Worm (Caenorhabditis elegans) whole organism, midembryonic: ENCODE measurements around the gene gcy-15.
"Not testable (repeated sequence)": the region's sequence is repeated elsewhere in the genome, so short reads cannot be mapped to it uniquely, and the experiment has no call there.

Experiments used
- T22C8.4 ChIP-seq: fragments of 200-800 bp; sonication (Bioruptor generic); IDR thresholded peaks from 2 replicates; pipeline ENCODE4 v1.3.6; 2022; ENCODE audit warnings: missing genetic modification characterization, missing compliant biosample characterization
- cog-1 ChIP-seq: sonication (generic microtip); optimal IDR thresholded peaks from 2 replicates; lab custom pipeline; 2016; ENCODE audit warnings: missing genetic modification characterization, missing compliant biosample characterization
- flt-1 ChIP-seq: fragments of 200-800 bp; sonication (Bioruptor generic); IDR thresholded peaks from 2 replicates; pipeline ENCODE4 v1.3.6; 2022; ENCODE audit warnings: missing genetic modification characterization, missing compliant biosample characterization
- klf-2 ChIP-seq: fragments of 200-800 bp; sonication (Bioruptor generic); conservative IDR thresholded peaks from 2 replicates; pipeline ENCODE4 v1.3.6; 2022; ENCODE audit warnings: missing genetic modification reagents, missing genetic modification characterization, missing compliant biosample characterization
- med-1 ChIP-seq: sonication (generic microtip); optimal IDR thresholded peaks from 2 replicates; lab custom pipeline; 2017; ENCODE audit warnings: missing genetic modification characterization, mild to moderate bottlenecking, missing compliant biosample characterization, antibody characterized with exemption, missing genetic modification reagents; ENCODE audit not compliant: insufficient read depth
- ref-1 ChIP-seq: fragments of 200-800 bp; sonication (Bioruptor generic); conservative IDR thresholded peaks from 2 replicates; pipeline ENCODE4 v1.3.6; 2022; ENCODE audit warnings: missing genetic modification reagents, missing genetic modification characterization, missing compliant biosample characterization
- tab-1 ChIP-seq: fragments of 200-800 bp; sonication (Bioruptor generic); IDR thresholded peaks from 2 replicates; pipeline ENCODE4 v1.3.6; 2022; ENCODE audit warnings: missing genetic modification characterization, missing compliant biosample characterization
- ztf-23 ChIP-seq: fragments of 200-800 bp; sonication (Bioruptor generic); IDR thresholded peaks from 2 replicates; pipeline ENCODE4 v1.3.6; 2022; ENCODE audit warnings: missing genetic modification reagents, missing genetic modification characterization, missing compliant biosample characterization
- ztf-29 ChIP-seq: fragments of 200-800 bp; sonication (Bioruptor generic); IDR thresholded peaks from 2 replicates; pipeline ENCODE4 v1.3.6; 2022; ENCODE audit warnings: missing genetic modification reagents, missing genetic modification characterization, missing compliant biosample characterization

The gcy-15 gene

ce11 chrII:3224631-3225030 lies 27.8 kb upstream of the gcy-15 start, which contains the start of gene ZC239.15:
Gene ZC239.15, minus strand, starts transcription at chrII:3224731.
- TF ChIP-seq med-1 (GFP tag; lab: Kevin White, UChicago) (no peak), flt-1 (no peak), ztf-23 (no peak), tab-1 (no peak), klf-2 (GFP tag; lab: Robert Waterston, UW) (no peak), ztf-29 (GFP tag; lab: Robert Waterston, UW) (no peak), cog-1 (tag; lab: Kevin White, UChicago) (no peak), T22C8.4 (GFP tag; lab: Robert Waterston, UW) (no peak), ref-1 (GFP tag; lab: Robert Waterston, UW) (no peak)

- TF ChIP-seq klf-2 (GFP tag; lab: Robert Waterston, UW), result no peak
Observed at ce11 chrII:3222686-3223085, 25.8 kb upstream of the gcy-15 start, which contains the start of gene ZC239.13. Gene ZC239.13, minus strand, starts transcription at chrII:3222839.

- TF ChIP-seq ztf-29 (GFP tag; lab: Robert Waterston, UW), result no peak
- TF ChIP-seq med-1 (GFP tag; lab: Kevin White, UChicago), result no peak
- no peak for TF ChIP-seq T22C8.4 (GFP tag; lab: Robert Waterston, UW)
- TF ChIP-seq flt-1, result no peak
Observed at ce11 chrII:3221730-3222129, 24.9 kb upstream of the gcy-15 start, which contains the start of gene ZC239.14. Gene ZC239.14, minus strand, starts transcription at chrII:3222034.

- TF ChIP-seq ref-1 (GFP tag; lab: Robert Waterston, UW), result no peak
- no peak for TF ChIP-seq klf-2 (GFP tag; lab: Robert Waterston, UW)
- TF ChIP-seq tab-1, result no peak
- no peak for TF ChIP-seq ztf-29 (GFP tag; lab: Robert Waterston, UW)
- TF ChIP-seq T22C8.4 (GFP tag; lab: Robert Waterston, UW), result no peak
- no peak for TF ChIP-seq med-1 (GFP tag; lab: Kevin White, UChicago)
- no peak for TF ChIP-seq flt-1
- TF ChIP-seq ztf-23, result no peak
- no peak for TF ChIP-seq cog-1 (tag; lab: Kevin White, UChicago)
Observed at ce11 chrII:3220723-3221122, 23.9 kb upstream of the gcy-15 start, which contains the start of gene ZC239.22. Gene ZC239.22, minus strand, starts transcription at chrII:3220823.

ce11 chrII:3215762-3216161 lies 18.9 kb upstream of the gcy-15 start, which contains the start of gene ZC239.3:
Gene ZC239.3, plus strand, starts transcription at chrII:3216062.
- not testable (repeated sequence) for TF ChIP-seq ztf-29 (GFP tag; lab: Robert Waterston, UW); klf-2 (GFP tag; lab: Robert Waterston, UW); flt-1

- no peak for TF ChIP-seq ref-1 (GFP tag; lab: Robert Waterston, UW)
- TF ChIP-seq ztf-23, result no peak
- TF ChIP-seq flt-1, result no peak
- TF ChIP-seq ztf-29 (GFP tag; lab: Robert Waterston, UW), result no peak
- no peak for TF ChIP-seq cog-1 (tag; lab: Kevin White, UChicago)
- TF ChIP-seq med-1 (GFP tag; lab: Kevin White, UChicago), result no peak
Observed at ce11 chrII:3213898-3214297, 17.0 kb upstream of the gcy-15 start, which contains the start of gene ZC239.4. Gene ZC239.4, plus strand, starts transcription at chrII:3214198.

ce11 chrII:3210365-3210764 lies 13.5 kb upstream of the gcy-15 start, which contains the start of gene ZC239.5:
Gene ZC239.5, plus strand, starts transcription at chrII:3210665.
- no peak for TF ChIP-seq ztf-23
- no peak for TF ChIP-seq ref-1 (GFP tag; lab: Robert Waterston, UW)

ce11 chrII:3209251-3209650 lies 12.4 kb upstream of the gcy-15 start, which contains the start of gene ZC239.6:
Gene ZC239.6, plus strand, starts transcription at chrII:3209631.
- no peak for TF ChIP-seq flt-1
- TF ChIP-seq cog-1 (tag; lab: Kevin White, UChicago), result no peak
- no peak for TF ChIP-seq klf-2 (GFP tag; lab: Robert Waterston, UW)
- TF ChIP-seq T22C8.4 (GFP tag; lab: Robert Waterston, UW), result no peak
- TF ChIP-seq med-1 (GFP tag; lab: Kevin White, UChicago), result no peak
- no peak for TF ChIP-seq ztf-29 (GFP tag; lab: Robert Waterston, UW)
- no peak for TF ChIP-seq tab-1
- TF ChIP-seq ztf-23, result no peak
- no peak for TF ChIP-seq ref-1 (GFP tag; lab: Robert Waterston, UW)

ce11 chrII:3208679-3209078 lies 11.8 kb upstream of the gcy-15 start, which contains the start of gene sdz-35:
Gene sdz-35, minus strand, starts transcription at chrII:3208779.
- TF ChIP-seq ztf-29 (GFP tag; lab: Robert Waterston, UW) (no peak), med-1 (GFP tag; lab: Kevin White, UChicago) (no peak), ref-1 (GFP tag; lab: Robert Waterston, UW) (no peak), T22C8.4 (GFP tag; lab: Robert Waterston, UW) (no peak), flt-1 (no peak), klf-2 (GFP tag; lab: Robert Waterston, UW) (no peak), cog-1 (tag; lab: Kevin White, UChicago) (no peak), ztf-23 (no peak), tab-1 (no peak)

- TF ChIP-seq flt-1, result no peak
- no peak for TF ChIP-seq T22C8.4 (GFP tag; lab: Robert Waterston, UW)
- no peak for TF ChIP-seq ref-1 (GFP tag; lab: Robert Waterston, UW)
- no peak for TF ChIP-seq tab-1
- TF ChIP-seq klf-2 (GFP tag; lab: Robert Waterston, UW), result no peak
- no peak for TF ChIP-seq cog-1 (tag; lab: Kevin White, UChicago)
- TF ChIP-seq ztf-29 (GFP tag; lab: Robert Waterston, UW), result no peak
- no peak for TF ChIP-seq ztf-23
- no peak for TF ChIP-seq med-1 (GFP tag; lab: Kevin White, UChicago)
Observed at ce11 chrII:3206423-3206989, 9.6 kb upstream of the gcy-15 start, which contains the start of the genes ZC239.20 and ZC239.21. Gene ZC239.20, minus strand, starts transcription at chrII:3206523. Gene ZC239.21, plus strand, starts transcription at chrII:3206939.
